Worm (Caenorhabditis elegans): Measurements from ENCODE around the gene C49A9.4.
"Not testable (repeated sequence)": the region's sequence is repeated elsewhere in the genome, so short reads cannot be mapped to it uniquely, and the experiment has no call there.

The C49A9.4 gene

ce11 chrIV:6230560-6231073 lies 11.1 kb downstream of the C49A9.4 start, which contains the start of gene F58F9.4:
TSS of gene F58F9.4 (plus strand) at chrIV:6231023.
- TF ChIP-seq unc-62 (GFP tag; optimal IDR thresholded peaks at IDR 0.05) = no peak

ce11 chrIV:6232769-6233290 lies 13.3 kb downstream of the C49A9.4 start, which contains the start of gene F58F9.3:
TSS of gene F58F9.3 (plus strand) at chrIV:6233240.
- no peak for TF ChIP-seq unc-62 (GFP tag; optimal IDR thresholded peaks at IDR 0.05)

ce11 chrIV:6237508-6238227 lies 18.2 kb downstream of the C49A9.4 start, which contains the start of the genes F58F9.6 and F58F9.8:
TSS of gene F58F9.6 (minus strand) at chrIV:6237608.
TSS of gene F58F9.8 (plus strand) at chrIV:6238177.
- no peak for TF ChIP-seq unc-62 (GFP tag; optimal IDR thresholded peaks at IDR 0.05)

ce11 chrIV:6239993-6240392 lies 20.5 kb downstream of the C49A9.4 start, which contains the start of gene F58F9.9:
TSS of gene F58F9.9 (plus strand) at chrIV:6240293.
- TF ChIP-seq unc-62 (GFP tag; optimal IDR thresholded peaks at IDR 0.05) = no peak

- no peak for TF ChIP-seq unc-62 (GFP tag; optimal IDR thresholded peaks at IDR 0.05)
Measured at ce11 chrIV:6248486-6248885, 29.0 kb downstream of the C49A9.4 start, which contains the start of gene acox-3. TSS of gene acox-3 (minus strand) at chrIV:6248492.

- TF ChIP-seq unc-62 (GFP tag; optimal IDR thresholded peaks at IDR 0.05) = no peak
Measured at ce11 chrIV:6249591-6249990, 30.1 kb downstream of the C49A9.4 start, which contains the start of gene F58F9.1. TSS of gene F58F9.1 (plus strand) at chrIV:6249841.

- TF ChIP-seq unc-62 (GFP tag; optimal IDR thresholded peaks at IDR 0.05) = not testable (repeated sequence)
Measured at ce11 chrIV:6253000-6253399, 33.5 kb downstream of the C49A9.4 start, which contains the start of gene T13A10.2. TSS of gene T13A10.2 (plus strand) at chrIV:6253300.

- no peak for TF ChIP-seq unc-62 (GFP tag; optimal IDR thresholded peaks at IDR 0.05)
Measured at ce11 chrIV:6254635-6255034, 35.1 kb downstream of the C49A9.4 start, which contains the start of gene T13A10.64. TSS of gene T13A10.64 (plus strand) at chrIV:6254935.

ce11 chrIV:6258967-6259366 lies 39.5 kb downstream of the C49A9.4 start:
- TF ChIP-seq unc-62 (GFP tag; optimal IDR thresholded peaks at IDR 0.05) = no peak

ce11 chrIV:6259732-6260131 lies 40.2 kb downstream of the C49A9.4 start, which contains the start of gene nlp-16:
TSS of gene nlp-16 (minus strand) at chrIV:6259832.
- TF ChIP-seq unc-62 (GFP tag; optimal IDR thresholded peaks at IDR 0.05) = no peak

ce11 chrIV:6263244-6263643 lies 43.8 kb downstream of the C49A9.4 start, which contains the start of gene srv-28:
TSS of gene srv-28 (minus strand) at chrIV:6263344.
- TF ChIP-seq unc-62 (GFP tag; optimal IDR thresholded peaks at IDR 0.05) = no peak

- TF ChIP-seq unc-62 (GFP tag; optimal IDR thresholded peaks at IDR 0.05) = no peak
Measured at ce11 chrIV:6266499-6266898, 47.0 kb downstream of the C49A9.4 start, which contains the start of gene srv-29. TSS of gene srv-29 (minus strand) at chrIV:6266599.

ce11 chrIV:6269346-6269745 lies 49.9 kb downstream of the C49A9.4 start, which contains the start of gene srv-30:
TSS of gene srv-30 (minus strand) at chrIV:6269446.
- TF ChIP-seq unc-62 (GFP tag; optimal IDR thresholded peaks at IDR 0.05) = no peak
